Worm (Caenorhabditis elegans): ENCODE results near the gene npr-27.

Gene npr-27

DNA sequence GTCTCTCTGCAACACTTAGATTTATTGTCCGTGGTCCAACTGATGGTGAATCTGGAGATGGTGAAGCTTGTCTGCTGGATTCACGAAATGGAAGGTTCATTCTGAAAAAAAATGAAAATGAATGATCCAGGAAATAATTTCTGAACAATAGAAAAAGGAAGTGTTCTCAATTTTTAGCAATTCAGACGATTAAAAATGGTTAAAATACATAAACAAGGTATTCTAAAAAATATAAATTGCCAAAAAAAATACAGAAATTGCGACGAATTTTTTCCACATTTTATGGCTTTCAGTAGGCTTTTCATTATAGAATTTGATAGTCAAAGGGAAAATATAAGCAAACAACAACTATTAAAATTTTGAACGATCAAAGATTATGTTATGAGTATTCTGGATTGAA is 42.3 kb upstream of the npr-27 start, which contains the start of gene glb-2:
TSS of gene glb-2 (minus strand) at position 101 of the 400 bp plus-strand sequence.
- TF ChIP-seq C04F5.9 (tag; optimal IDR thresholded peaks at IDR 0.05) (no peak), nhr-84 (tag; optimal IDR thresholded peaks at IDR 0.05) (no peak), egl-27 (tag; optimal IDR thresholded peaks at IDR 0.05) (no peak), zip-4 (GFP tag; optimal IDR thresholded peaks at IDR 0.05) (no peak), ztf-11 (tag; optimal IDR thresholded peaks at IDR 0.05) (no peak), pqm-1 (tag; optimal IDR thresholded peaks at IDR 0.05) (no peak), unc-130 (tag; optimal IDR thresholded peaks at IDR 0.05) (no peak), Y116A8C.19 (tag; optimal IDR thresholded peaks at IDR 0.05; ENCODE audit: borderline replicate concordance) (no peak)

DNA sequence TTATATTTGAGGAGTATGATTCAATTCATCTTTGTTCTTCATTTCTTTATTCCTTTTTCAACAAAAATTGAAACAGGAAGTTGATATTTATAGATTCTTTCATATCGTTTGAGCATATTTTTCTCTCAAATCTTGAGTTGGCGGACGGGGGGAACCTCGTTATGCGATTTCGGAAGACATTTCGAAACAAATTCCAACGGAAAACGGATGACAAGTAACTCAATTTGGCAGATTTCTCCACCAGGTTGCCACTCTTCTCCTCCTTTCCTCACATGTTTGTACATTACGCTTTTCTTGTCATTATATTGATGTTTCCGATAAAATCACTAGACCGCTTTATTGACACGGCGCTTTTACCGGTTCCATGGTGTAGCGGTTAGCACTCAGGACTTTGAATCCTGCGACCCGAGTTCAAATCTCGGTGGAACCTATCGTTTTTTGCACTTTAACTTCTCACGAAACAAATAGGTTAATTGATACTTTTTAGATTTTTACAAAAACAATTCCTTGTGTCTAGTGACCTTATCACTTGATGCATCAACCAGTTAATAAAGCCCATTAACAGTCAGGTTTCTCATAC is 30.4 kb upstream of the npr-27 start:
- no peak for TF ChIP-seq nhr-12 (tag; optimal IDR thresholded peaks at IDR 0.05)
- TF ChIP-seq efl-1 (optimal IDR thresholded peaks at IDR 0.05): no peak
- TF ChIP-seq efl-1 (GFP tag; optimal IDR thresholded peaks at IDR 0.05 in 1 of 2): peak in 1 of 2 experiments; percentile 8
- no peak for TF ChIP-seq zag-1 (tag; optimal IDR thresholded peaks at IDR 0.05)
- TF ChIP-seq nhr-90 (tag; optimal IDR thresholded peaks at IDR 0.05; ENCODE audit: poor library complexity): peak; percentile 18
- no peak for TF ChIP-seq hlh-4 (tag; optimal IDR thresholded peaks at IDR 0.05)
- peak; percentile 11 for TF ChIP-seq nhr-47 (tag; optimal IDR thresholded peaks at IDR 0.05)
- TF ChIP-seq ceh-88 (GFP tag; IDR thresholded peaks at IDR 0.05): no peak
- no peak for TF ChIP-seq sptf-1 (tag; optimal IDR thresholded peaks at IDR 0.05)
- no peak for TF ChIP-seq tlp-1 (tag; optimal IDR thresholded peaks at IDR 0.05)
- no peak for TF ChIP-seq Y116A8C.19 (tag; optimal IDR thresholded peaks at IDR 0.05; ENCODE audit: borderline replicate concordance)
- peak; percentile 3 for TF ChIP-seq elt-2 (tag; optimal IDR thresholded peaks at IDR 0.05)
- TF ChIP-seq snu-23 (GFP tag; optimal IDR thresholded peaks at IDR 0.05): peak; percentile 27
- no peak for TF ChIP-seq fkh-4 (tag; optimal IDR thresholded peaks at IDR 0.05; ENCODE audit: borderline replicate concordance)
- TF ChIP-seq alr-1 (tag; optimal IDR thresholded peaks at IDR 0.05; ENCODE audit: borderline replicate concordance): no peak
- no peak for TF ChIP-seq lin-35 (GFP tag; optimal IDR thresholded peaks at IDR 0.05)
- TF ChIP-seq pax-3 (tag; optimal IDR thresholded peaks at IDR 0.05): no peak
- no peak for TF ChIP-seq nhr-76 (tag; optimal IDR thresholded peaks at IDR 0.05)
- TF ChIP-seq aha-1 (tag; optimal IDR thresholded peaks at IDR 0.05): no peak
- peak; percentile 43 for TF ChIP-seq lin-14 (GFP tag; optimal IDR thresholded peaks at IDR 0.05)
- TF ChIP-seq nhr-20 (tag; optimal IDR thresholded peaks at IDR 0.05): peak; percentile 2
- no peak for TF ChIP-seq irx-1 (tag; optimal IDR thresholded peaks at IDR 0.05)

ce11 chrIV:7276661-7277060 is 28.8 kb upstream of the npr-27 start, which contains the start of gene C06E4.2:
C06E4.2 (plus strand) TSS chrIV:7276961.
- TF ChIP-seq dpl-1 (GFP tag; optimal IDR thresholded peaks at IDR 0.05) (no peak), ets-5 (GFP tag; IDR thresholded peaks at IDR 0.05) (no peak), rnt-1 (tag; optimal IDR thresholded peaks at IDR 0.05) (no peak), Y116A8C.19 (tag; optimal IDR thresholded peaks at IDR 0.05; ENCODE audit: borderline replicate concordance) (no peak)

DNA sequence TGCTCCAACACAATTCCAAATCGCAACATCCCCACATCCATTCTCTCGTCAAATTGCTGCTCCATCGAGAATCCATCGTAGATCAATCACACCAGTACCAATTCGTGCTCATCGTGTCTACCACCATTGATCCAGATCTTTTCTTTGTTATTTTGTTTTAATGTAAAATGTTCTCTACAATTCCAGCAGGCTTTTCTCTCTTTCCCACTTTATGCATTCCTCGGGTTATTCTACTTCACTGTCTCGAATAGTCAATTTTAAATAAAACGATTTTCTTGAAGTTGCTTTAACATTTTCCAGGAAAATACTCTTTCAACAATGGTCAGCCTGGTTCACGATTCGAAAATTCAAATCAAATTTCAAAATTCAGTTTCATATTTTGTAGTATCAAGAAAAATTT is 22.5 kb upstream of the npr-27 start, which contains the start of gene C06E4.1:
TSS of gene C06E4.1 (plus strand) at position 301 of the 400 bp plus-strand sequence.
- no peak for TF ChIP-seq efl-1 (optimal IDR thresholded peaks at IDR 0.05)
- TF ChIP-seq efl-1 (GFP tag; optimal IDR thresholded peaks at IDR 0.05 in 1 of 2): peak in 1 of 2 experiments; percentile 66
- TF ChIP-seq ztf-4 (tag; optimal IDR thresholded peaks at IDR 0.05): no peak
- 0 out of 2 replicates have a peak, but pooled peaks have one; percentile 11 for TF ChIP-seq ets-5 (GFP tag; IDR thresholded peaks at IDR 0.05)

DNA sequence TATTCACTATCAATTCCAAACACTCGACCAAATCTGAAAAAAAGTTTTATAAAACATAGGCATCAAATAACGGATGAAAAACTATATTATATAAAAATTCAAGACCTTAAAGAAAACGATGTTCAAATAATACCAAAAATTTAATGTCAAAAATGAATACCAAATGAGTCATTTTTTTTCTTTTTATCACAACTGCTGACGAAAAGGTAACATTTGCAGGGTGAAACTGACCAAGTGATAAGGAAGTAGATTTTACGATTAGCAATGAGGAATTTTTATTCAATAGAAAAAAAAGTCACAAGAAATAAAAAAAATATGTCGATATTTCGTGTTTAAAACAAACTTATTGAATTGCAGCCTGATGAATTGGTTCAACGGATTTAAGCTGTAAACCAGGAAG is 19.6 kb upstream of the npr-27 start, which contains the start of gene C06E4.8:
TSS of gene C06E4.8 (minus strand) at position 37 of the 400 bp plus-strand sequence.
- TF ChIP-seq mep-1 (tag; optimal IDR thresholded peaks at IDR 0.05) (no peak), ets-5 (GFP tag; IDR thresholded peaks at IDR 0.05) (no peak), swsn-7 (tag; optimal IDR thresholded peaks at IDR 0.05) (no peak), lsy-2 (tag; optimal IDR thresholded peaks at IDR 0.05) (no peak), sox-4 (tag; optimal IDR thresholded peaks at IDR 0.05) (no peak), pax-3 (tag; optimal IDR thresholded peaks at IDR 0.05) (no peak), lin-39 (tag; optimal IDR thresholded peaks at IDR 0.05) (no peak), tlp-1 (tag; optimal IDR thresholded peaks at IDR 0.05) (no peak), elt-3 (tag; optimal IDR thresholded peaks at IDR 0.05) (no peak), nhr-237 (tag; optimal IDR thresholded peaks at IDR 0.05) (no peak), nhr-20 (tag; optimal IDR thresholded peaks at IDR 0.05) (no peak), lin-35 (GFP tag; optimal IDR thresholded peaks at IDR 0.05) (no peak), unc-130 (tag; optimal IDR thresholded peaks at IDR 0.05) (no peak), ama-1 (optimal IDR thresholded peaks at IDR 0.05) (no peak), nhr-85 (tag) (no peak), jun-1 (tag; optimal IDR thresholded peaks at IDR 0.05) (no peak), unc-98 (GFP tag; IDR thresholded peaks at IDR 0.05) (no peak), mdl-1 (tag; optimal IDR thresholded peaks at IDR 0.05) (no peak), nhr-77 (tag; optimal IDR thresholded peaks at IDR 0.05) (no peak)
